Fruit fly (Drosophila melanogaster): ENCODE measurements around the gene CanA1.

Gene CanA1

dm6 chr3R:31059036-31059806, 20.0 kb downstream of the CanA1 start (continued):
- peak; percentile 77 for TF ChIP-seq Lpt (GFP tag; optimal IDR thresholded peaks at IDR 0.05)
- peak; percentile 84 for TF ChIP-seq cyc (GFP tag; optimal IDR thresholded peaks at IDR 0.05)
- no peak for TF ChIP-seq Hr38 (GFP tag; optimal IDR thresholded peaks at IDR 0.05)
- TF ChIP-seq topi (GFP tag; optimal IDR thresholded peaks at IDR 0.05), result peak; percentile 90
- peak; percentile 94 for TF ChIP-seq esn (GFP tag; optimal IDR thresholded peaks at IDR 0.05)
- TF ChIP-seq Ets21C (GFP tag; optimal IDR thresholded peaks at IDR 0.05), result peak; percentile 74
- peak; percentile 92 for TF ChIP-seq CG6163 (GFP tag; IDR thresholded peaks at IDR 0.05)
- peak; percentile 89 for TF ChIP-seq Smox (GFP tag; optimal IDR thresholded peaks at IDR 0.05)
- peak; percentile 62 for TF ChIP-seq CG1621 (tag; optimal IDR thresholded peaks at IDR 0.05)
- TF ChIP-seq OdsH (GFP tag; optimal IDR thresholded peaks at IDR 0.05), result peak; percentile 90
- TF ChIP-seq CG15336 (GFP tag; IDR thresholded peaks at IDR 0.05), result peak; percentile 82
- TF ChIP-seq Hr39 (GFP tag; optimal IDR thresholded peaks at IDR 0.05), result peak; percentile 80
- TF ChIP-seq ss (GFP tag; optimal IDR thresholded peaks at IDR 0.05), result peak in 1 of 2 experiments; percentile 86
- TF ChIP-seq CG31627 (GFP tag; optimal IDR thresholded peaks at IDR 0.05), result peak; percentile 85
- peak; percentile 83 for TF ChIP-seq CG8319 (GFP tag; optimal IDR thresholded peaks at IDR 0.05)
- peak; percentile 85 for TF ChIP-seq CG8119 (GFP tag; IDR thresholded peaks at IDR 0.05)
- TF ChIP-seq CG9139 (GFP tag; optimal IDR thresholded peaks at IDR 0.05), result peak; percentile 48
- peak; percentile 77 for TF ChIP-seq Eip75B (GFP tag; optimal IDR thresholded peaks at IDR 0.05)
- TF ChIP-seq spab (GFP tag; optimal IDR thresholded peaks at IDR 0.05), result peak; percentile 74
- peak; percentile 90 for TF ChIP-seq CG11902 (GFP tag; optimal IDR thresholded peaks at IDR 0.05)
- no peak for TF ChIP-seq CG16779 (tag; optimal IDR thresholded peaks at IDR 0.05)
- TF ChIP-seq Hr4 (GFP tag; optimal IDR thresholded peaks at IDR 0.05), result peak; percentile 77
- peak; percentile 68 for TF ChIP-seq vri (GFP tag; optimal IDR thresholded peaks at IDR 0.05)
- peak; percentile 91 for TF ChIP-seq Sox102F (GFP tag; optimal IDR thresholded peaks at IDR 0.05)

- TF ChIP-seq dac (GFP tag; optimal IDR thresholded peaks at IDR 0.05), result peak; percentile 16
- TF ChIP-seq CG11762 (GFP tag; optimal IDR thresholded peaks at IDR 0.05; ENCODE audit: insufficient read depth), result no peak
- peak; percentile 38 for TF ChIP-seq lz (GFP tag; optimal IDR thresholded peaks at IDR 0.05)
- TF ChIP-seq CG34406 (GFP tag; optimal IDR thresholded peaks at IDR 0.05), result no peak
- no peak for TF ChIP-seq CG10669 (GFP tag; optimal IDR thresholded peaks at IDR 0.05)
- peak; percentile 29 for TF ChIP-seq esn (GFP tag; optimal IDR thresholded peaks at IDR 0.05)
- no peak for TF ChIP-seq CG3032 (tag; optimal IDR thresholded peaks at IDR 0.05)
- TF ChIP-seq CG6808 (GFP tag; optimal IDR thresholded peaks at IDR 0.05), result no peak
- peak; percentile 64 for TF ChIP-seq svp (GFP tag)
- TF ChIP-seq fkh (GFP tag; optimal IDR thresholded peaks at IDR 0.05), result no peak
- peak; percentile 24 for TF ChIP-seq Smox (GFP tag; optimal IDR thresholded peaks at IDR 0.05)
- TF ChIP-seq OdsH (GFP tag; optimal IDR thresholded peaks at IDR 0.05), result peak; percentile 31
- TF ChIP-seq Hr38 (GFP tag; optimal IDR thresholded peaks at IDR 0.05), result peak; percentile 3
- TF ChIP-seq fd59A (GFP tag; optimal IDR thresholded peaks at IDR 0.05), result no peak
- TF ChIP-seq Ets96B (tag; optimal IDR thresholded peaks at IDR 0.05), result no peak
- TF ChIP-seq cyc (GFP tag; optimal IDR thresholded peaks at IDR 0.05), result peak; percentile 62
- TF ChIP-seq CG32006 (GFP tag; optimal IDR thresholded peaks at IDR 0.05), result peak; percentile 66
- TF ChIP-seq CG15336 (GFP tag; IDR thresholded peaks at IDR 0.05), result peak; percentile 78
- TF ChIP-seq Hr39 (GFP tag; optimal IDR thresholded peaks at IDR 0.05), result peak; percentile 61
- TF ChIP-seq acj6 (GFP tag; optimal IDR thresholded peaks at IDR 0.05), result peak; percentile 29
- TF ChIP-seq CG6163 (GFP tag; IDR thresholded peaks at IDR 0.05), result peak; percentile 81
- no peak for TF ChIP-seq Sox15 (GFP tag; optimal IDR thresholded peaks at IDR 0.05)
- TF ChIP-seq Blimp-1 (GFP tag; optimal IDR thresholded peaks at IDR 0.05), result no peak
- peak; percentile 49 for TF ChIP-seq Ets21C (GFP tag; optimal IDR thresholded peaks at IDR 0.05)
- peak; percentile 18 for TF ChIP-seq CG3919 (GFP tag; optimal IDR thresholded peaks at IDR 0.05)
- no peak for TF ChIP-seq CG8319 (GFP tag; optimal IDR thresholded peaks at IDR 0.05)
- peak; percentile 56 for TF ChIP-seq topi (GFP tag; optimal IDR thresholded peaks at IDR 0.05)
- peak; percentile 0 for TF ChIP-seq Eip75B (GFP tag; optimal IDR thresholded peaks at IDR 0.05)
- TF ChIP-seq CG9139 (GFP tag; optimal IDR thresholded peaks at IDR 0.05), result no peak
- no peak for TF ChIP-seq CG7368 (GFP tag; optimal IDR thresholded peaks at IDR 0.05)
- TF ChIP-seq Gug (GFP tag; IDR thresholded peaks at IDR 0.05), result peak; percentile 60
- no peak for TF ChIP-seq Eip93F (GFP tag; optimal IDR thresholded peaks at IDR 0.05)
- no peak for TF ChIP-seq CG1621 (tag; optimal IDR thresholded peaks at IDR 0.05)
- peak; percentile 66 for TF ChIP-seq CG8119 (GFP tag; IDR thresholded peaks at IDR 0.05)
- no peak for TF ChIP-seq dsx (GFP tag; optimal IDR thresholded peaks at IDR 0.05; ENCODE audit: poor library complexity, severe bottlenecking)
Measured at dm6 chr3R:31059807-31060707, 20.9 kb downstream of the CanA1 start.
